Worm (Caenorhabditis elegans) whole organism, L3 larva: ENCODE measurements around the gene srab-25.

ENCODE experiments used
- ama-1 ChIP-seq: fragments of 150-350 bp; optimal IDR thresholded peaks from 2 replicates; lab custom pipeline; 2018
- tbx-2 ChIP-seq: sonication (generic microtip); optimal IDR thresholded peaks from 2 replicates; lab custom pipeline; 2016; ENCODE audit warnings: mild to moderate bottlenecking, missing genetic modification characterization, missing compliant biosample characterization
- ztf-11 ChIP-seq: fragments of 150-350 bp; optimal IDR thresholded peaks from 2 replicates; lab custom pipeline; 2014; ENCODE audit warnings: missing biosample characterization, missing genetic modification characterization

- TF ChIP-seq tbx-2: no peak
- no peak for TF ChIP-seq ama-1
- no peak for TF ChIP-seq ztf-11 (tag; lab: Kevin White, UChicago)
Measured at ce11 chrV:1756856-1757255, 15.9 kb upstream of the srab-25 start, which contains the start of gene clec-204.
